Fruit fly (Drosophila melanogaster): ENCODE data around the gene CG43246.

The CG43246 gene

DNA sequence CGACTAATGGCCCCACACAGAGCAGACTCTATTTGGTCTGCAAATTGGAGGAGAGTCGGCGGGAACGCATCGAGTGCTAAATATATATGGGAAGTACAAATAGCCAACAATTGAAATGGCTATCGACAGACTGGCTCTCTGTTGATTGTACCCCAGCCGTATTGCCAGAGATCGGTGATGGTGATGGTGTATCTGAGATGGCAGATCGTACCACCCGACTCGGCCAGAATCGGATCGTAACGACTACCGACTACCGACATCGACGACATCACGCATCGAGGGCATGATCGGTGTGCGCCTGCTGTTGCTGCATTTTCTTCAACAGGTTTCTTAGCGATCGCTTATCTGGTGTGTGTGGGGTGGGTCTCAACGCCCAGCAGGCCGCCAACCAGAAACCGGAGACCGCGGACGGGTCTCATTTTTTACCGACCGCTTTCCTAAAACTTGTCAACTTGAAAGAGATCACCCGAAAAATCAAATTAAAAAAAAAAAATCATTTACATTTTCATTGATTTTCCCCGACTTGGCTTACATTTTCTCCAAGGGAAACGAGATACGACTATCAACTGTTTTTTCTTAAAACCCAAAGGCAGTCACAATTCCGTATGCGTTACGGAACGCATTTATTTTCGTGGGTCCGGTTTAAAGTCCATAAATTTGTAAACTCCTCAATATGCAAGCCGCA lies 7.7 kb downstream of the CG43246 start (continued):
- peak; percentile 20 for TF ChIP-seq dmrt99B (tag; optimal IDR thresholded peaks at IDR 0.05)
- peak; percentile 94 for TF ChIP-seq sqz (GFP tag; optimal IDR thresholded peaks at IDR 0.05)
- no peak for TF ChIP-seq CG11085 (GFP tag; IDR thresholded peaks at IDR 0.05)
- TF ChIP-seq CG2678 (tag; optimal IDR thresholded peaks at IDR 0.05): peak; percentile 38
- no peak for TF ChIP-seq sc (optimal IDR thresholded peaks at IDR 0.05)
- TF ChIP-seq sc (GFP tag; optimal IDR thresholded peaks at IDR 0.05): no peak
- no peak for TF ChIP-seq CG13424 (tag; optimal IDR thresholded peaks at IDR 0.05)
- TF ChIP-seq Xrp1 (GFP tag; IDR thresholded peaks at IDR 0.05): no peak
- TF ChIP-seq Sry-β (GFP tag; optimal IDR thresholded peaks at IDR 0.05): no peak
- no peak for TF ChIP-seq ap (GFP tag; IDR thresholded peaks at IDR 0.05)
- TF ChIP-seq CG4820 (GFP tag; optimal IDR thresholded peaks at IDR 0.05): no peak
- TF ChIP-seq CG15696 (tag; optimal IDR thresholded peaks at IDR 0.05): no peak
- TF ChIP-seq ewg (GFP tag; optimal IDR thresholded peaks at IDR 0.05): no peak
- no peak for TF ChIP-seq B-H2 (GFP tag; optimal IDR thresholded peaks at IDR 0.05)
- TF ChIP-seq CG13775 (GFP tag; optimal IDR thresholded peaks at IDR 0.05): no peak
- TF ChIP-seq fd102C (GFP tag; optimal IDR thresholded peaks at IDR 0.05): no peak
- no peak for TF ChIP-seq Hr3 (GFP tag; optimal IDR thresholded peaks at IDR 0.05)
- no peak for TF ChIP-seq CG4424 (GFP tag; optimal IDR thresholded peaks at IDR 0.05)
- TF ChIP-seq CG12219 (GFP tag; optimal IDR thresholded peaks at IDR 0.05): no peak
- TF ChIP-seq dati (GFP tag; IDR thresholded peaks at IDR 0.05): no peak
- TF ChIP-seq cas (GFP tag; IDR thresholded peaks at IDR 0.05): no peak
- no peak for TF ChIP-seq ab (GFP tag; optimal IDR thresholded peaks at IDR 0.05)
- TF ChIP-seq CG8089 (GFP tag; optimal IDR thresholded peaks at IDR 0.05): peak; percentile 13
- peak; percentile 65 for TF ChIP-seq CG5180 (GFP tag; optimal IDR thresholded peaks at IDR 0.05)
- TF ChIP-seq CG10147 (GFP tag; optimal IDR thresholded peaks at IDR 0.05): peak; percentile 16
- no peak for TF ChIP-seq Dip3 (GFP tag; optimal IDR thresholded peaks at IDR 0.05)
- no peak for TF ChIP-seq CG1602 (GFP tag; optimal IDR thresholded peaks at IDR 0.05)
- no peak for TF ChIP-seq CG6854 (GFP tag; optimal IDR thresholded peaks at IDR 0.05)
- TF ChIP-seq CG8765 (GFP tag; IDR thresholded peaks at IDR 0.05): no peak
- TF ChIP-seq Meics (GFP tag; optimal IDR thresholded peaks at IDR 0.05): peak; percentile 49
- TF ChIP-seq Atf-2 (GFP tag; optimal IDR thresholded peaks at IDR 0.05): no peak
- no peak for TF ChIP-seq mld (GFP tag; IDR thresholded peaks at IDR 0.05; ENCODE audit: partially characterized antibody)
- TF ChIP-seq Hsf (GFP tag; optimal IDR thresholded peaks at IDR 0.05): no peak
- no peak for TF ChIP-seq CG9932 (GFP tag; IDR thresholded peaks at IDR 0.05)
- no peak for TF ChIP-seq usp (GFP tag; optimal IDR thresholded peaks at IDR 0.05)
- TF ChIP-seq vnd (GFP tag; IDR thresholded peaks at IDR 0.05; ENCODE audit: partially characterized antibody): no peak
- TF ChIP-seq CG1603 (tag; optimal IDR thresholded peaks at IDR 0.05): peak; percentile 40
- TF ChIP-seq CG14667 (GFP tag; IDR thresholded peaks at IDR 0.05): no peak
- no peak for TF ChIP-seq CG3407 (GFP tag; optimal IDR thresholded peaks at IDR 0.05)
- no peak for TF ChIP-seq CG4282 (GFP tag; optimal IDR thresholded peaks at IDR 0.05)
- peak; percentile 75 for TF ChIP-seq HLH4C (GFP tag; IDR thresholded peaks at IDR 0.05; ENCODE audit: partially characterized antibody)
- TF ChIP-seq CG8944 (GFP tag; optimal IDR thresholded peaks at IDR 0.05): no peak
- peak in 1 of 2 experiments; percentile 67 for TF ChIP-seq Pdp1 (GFP tag; optimal IDR thresholded peaks at IDR 0.05)
- peak; percentile 83; the same call in 3 of the 4 replicates for TF ChIP-seq chinmo (GFP tag; IDR thresholded peaks at IDR 0.05; ENCODE audit: partially characterized antibody)
- TF ChIP-seq CG6175 (GFP tag; IDR thresholded peaks at IDR 0.05): no peak
- no peak for TF ChIP-seq CG10431 (GFP tag; optimal IDR thresholded peaks at IDR 0.05)
- no peak for TF ChIP-seq CG43689 (GFP tag; IDR thresholded peaks at IDR 0.05)
- TF ChIP-seq CG4404 (GFP tag; IDR thresholded peaks at IDR 0.05): no peak
- no peak for TF ChIP-seq Dref (GFP tag; IDR thresholded peaks at IDR 0.05)
- TF ChIP-seq Hand (GFP tag; optimal IDR thresholded peaks at IDR 0.05): no peak
- no peak for TF ChIP-seq slou (GFP tag; optimal IDR thresholded peaks at IDR 0.05)
